Worm (Caenorhabditis elegans): ENCODE data around the gene isy-1.

The isy-1 gene

DNA sequence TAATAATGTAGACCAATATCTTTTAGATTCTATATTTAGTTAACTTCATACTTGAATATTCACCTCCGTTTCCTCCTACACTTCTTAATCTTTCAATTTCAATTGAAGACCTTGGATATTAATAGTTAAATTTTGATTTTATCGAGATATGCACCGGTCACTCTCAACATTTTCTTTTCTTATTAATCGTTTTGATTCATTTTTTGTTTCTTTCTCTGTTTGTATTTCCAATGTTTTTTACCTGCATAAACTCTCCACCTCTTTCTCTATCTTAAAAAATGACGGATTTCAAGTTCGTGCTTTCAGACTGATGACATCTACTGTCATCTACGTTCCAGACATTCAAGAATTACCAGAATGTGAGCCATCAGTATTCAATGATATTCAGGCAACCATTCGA, 8.7 kb downstream of the isy-1 start, which contains the start of gene frpr-9:
frpr-9 (plus strand) TSS at position 301 of the 400 bp plus-strand sequence.
- TF ChIP-seq ceh-79 (tag; optimal IDR thresholded peaks at IDR 0.05) (no peak), ztf-6 (GFP tag; IDR thresholded peaks at IDR 0.05) (no peak), akir-1 (GFP tag; optimal IDR thresholded peaks at IDR 0.05) (no peak), athp-1 (tag; optimal IDR thresholded peaks at IDR 0.05) (no peak), efl-1 (GFP tag; optimal IDR thresholded peaks at IDR 0.05) (no peak), K12H6.12 (tag; optimal IDR thresholded peaks at IDR 0.05) (no peak), dox-1 (GFP tag; IDR thresholded peaks at IDR 0.05) (no peak)

DNA sequence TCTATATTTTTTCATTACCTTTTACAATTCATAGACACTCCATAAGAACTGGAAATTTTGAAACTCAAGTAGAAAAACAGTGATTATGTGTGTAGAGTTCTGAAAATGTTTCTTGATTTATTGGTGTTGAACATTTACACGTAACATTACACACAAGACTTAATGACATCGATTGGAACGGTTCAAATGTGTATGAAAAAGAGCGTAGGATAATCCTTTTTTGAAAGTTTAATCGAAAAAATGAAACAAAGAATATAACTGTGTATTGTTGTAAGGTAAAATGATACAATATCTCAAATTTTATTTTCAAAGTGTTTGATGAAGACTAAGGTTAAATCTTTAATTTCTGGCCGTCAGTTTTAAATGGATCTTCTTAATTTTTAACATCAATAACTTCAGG, 19.4 kb downstream of the isy-1 start, which contains the start of gene fig-1:
fig-1 (minus strand) TSS at position 101 of the 400 bp plus-strand sequence.
- no peak for TF ChIP-seq attf-5 (GFP tag; optimal IDR thresholded peaks at IDR 0.05)
- no peak for TF ChIP-seq snpc-4 (GFP tag; optimal IDR thresholded peaks at IDR 0.05)
- TF ChIP-seq snpc-4 (tag; optimal IDR thresholded peaks at IDR 0.05): no peak

DNA sequence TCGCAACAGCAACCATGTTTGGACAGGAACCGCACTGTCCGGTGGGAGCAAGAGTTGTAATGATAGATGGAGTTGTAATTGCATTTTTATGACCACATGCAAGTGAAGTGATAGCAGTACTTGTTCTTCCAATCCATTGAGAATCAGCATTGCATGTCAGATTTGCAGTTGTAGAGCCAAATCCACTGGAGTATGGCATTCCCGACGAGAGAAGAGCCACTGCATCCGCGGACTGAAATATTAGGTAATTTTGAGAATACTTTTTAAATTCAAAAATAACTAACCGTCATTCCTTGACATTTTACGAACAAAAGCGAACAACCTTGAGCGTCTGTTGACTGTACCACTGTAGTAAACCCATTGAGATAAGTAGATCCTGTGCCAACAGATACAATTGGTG, 25.4 kb downstream of the isy-1 start:
- no peak for TF ChIP-seq nhr-80 (tag; optimal IDR thresholded peaks at IDR 0.05)
- TF ChIP-seq ceh-100 (GFP tag; IDR thresholded peaks at IDR 0.05): no peak
- TF ChIP-seq cebp-2 (GFP tag; IDR thresholded peaks at IDR 0.05): no peak
- TF ChIP-seq zim-3 (tag; optimal IDR thresholded peaks at IDR 0.05): no peak

DNA sequence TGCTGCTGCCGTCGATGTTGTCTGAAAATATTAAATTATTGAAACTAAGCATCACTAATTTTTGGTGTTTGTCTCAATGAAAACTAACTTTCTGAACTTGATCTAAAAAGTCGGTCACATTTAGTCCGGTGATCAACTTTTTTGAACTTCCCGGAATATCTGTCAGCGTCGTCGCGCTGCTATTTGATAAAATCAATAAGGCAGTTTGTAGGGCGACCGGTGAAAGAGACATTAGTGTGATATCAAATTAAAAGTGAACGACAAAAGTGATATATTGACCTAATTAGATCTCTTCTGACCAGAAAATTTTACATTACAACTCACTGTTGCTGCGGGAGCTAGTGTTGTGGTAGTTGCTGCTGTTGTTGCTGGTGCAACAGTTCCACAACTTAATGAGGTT, 29.6 kb downstream of the isy-1 start:
- TF ChIP-seq atf-7 (tag; optimal IDR thresholded peaks at IDR 0.05) (no peak), F57C9.4 (tag; optimal IDR thresholded peaks at IDR 0.05) (no peak), mxl-1 (tag; optimal IDR thresholded peaks at IDR 0.05) (no peak), lin-26 (GFP tag; IDR thresholded peaks at IDR 0.05) (no peak), K12H6.12 (tag; optimal IDR thresholded peaks at IDR 0.05) (no peak), repo-1 (tag; optimal IDR thresholded peaks at IDR 0.05) (no peak), nfyb-1 (GFP tag; IDR thresholded peaks at IDR 0.05) (no peak), lin-40 (tag; optimal IDR thresholded peaks at IDR 0.05) (no peak), unc-130 (GFP tag; optimal IDR thresholded peaks at IDR 0.05) (no peak), mcd-1 (GFP tag; IDR thresholded peaks at IDR 0.05) (no peak), ceh-79 (tag; optimal IDR thresholded peaks at IDR 0.05) (no peak), ZK185.1 (tag; optimal IDR thresholded peaks at IDR 0.05; ENCODE audit: poor library complexity, severe bottlenecking) (no peak), him-1 (tag; optimal IDR thresholded peaks at IDR 0.05) (no peak), ztf-26 (tag; optimal IDR thresholded peaks at IDR 0.05) (no peak), tbx-9 (tag; optimal IDR thresholded peaks at IDR 0.05; ENCODE audit: borderline replicate concordance) (no peak), unc-62 (GFP tag; optimal IDR thresholded peaks at IDR 0.05) (no peak), snpc-4 (GFP tag; optimal IDR thresholded peaks at IDR 0.05) (no peak), snpc-4 (tag; optimal IDR thresholded peaks at IDR 0.05) (no peak), F33H1.4 (GFP tag; IDR thresholded peaks at IDR 0.05) (no peak), tbp1 (GFP tag; optimal IDR thresholded peaks at IDR 0.05) (no peak)

DNA sequence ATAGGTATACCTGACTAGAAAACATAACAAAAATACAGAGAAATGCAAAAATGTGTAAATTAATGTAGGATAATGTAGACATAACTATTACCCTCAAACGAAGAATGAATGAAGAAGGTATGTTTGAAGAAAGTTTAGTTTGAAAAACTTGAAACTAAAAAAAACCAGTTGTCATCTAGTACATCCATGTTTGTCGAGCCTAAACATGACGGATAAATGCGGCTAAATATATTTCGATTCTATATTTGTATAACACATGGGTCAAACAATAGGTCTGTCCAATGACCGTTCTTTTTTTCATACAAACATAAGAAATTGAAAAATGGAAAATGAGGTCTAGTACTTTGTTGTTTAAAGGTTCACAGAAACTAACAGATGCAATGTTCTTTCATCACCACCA, 30.4 kb downstream of the isy-1 start, which contains the start of gene F17C11.22:
F17C11.22 (minus strand) TSS at position 101 of the 400 bp plus-strand sequence.
- TF ChIP-seq Y67H2A.10 (GFP tag; conservative IDR thresholded peaks at IDR 0.05): no peak
- no peak for TF ChIP-seq F23B12.7 (tag; optimal IDR thresholded peaks at IDR 0.05; ENCODE audit: insufficient read depth)
- TF ChIP-seq lir-1 (GFP tag; conservative IDR thresholded peaks at IDR 0.05): no peak
- no peak for TF ChIP-seq B0261.1 (tag; optimal IDR thresholded peaks at IDR 0.05)
- TF ChIP-seq xnd-1 (tag; optimal IDR thresholded peaks at IDR 0.05): no peak
- TF ChIP-seq attf-6 (GFP tag; IDR thresholded peaks at IDR 0.05): no peak
- no peak for TF ChIP-seq B0019.2 (GFP tag; conservative IDR thresholded peaks at IDR 0.05)
- TF ChIP-seq snpc-3.4 (tag; optimal IDR thresholded peaks at IDR 0.05): no peak
- TF ChIP-seq nhr-120 (GFP tag; IDR thresholded peaks at IDR 0.05): no peak
- no peak for TF ChIP-seq Y56A3A.18 (GFP tag; IDR thresholded peaks at IDR 0.05)
- no peak for TF ChIP-seq hmg-1.2 (GFP tag; IDR thresholded peaks at IDR 0.05)
- TF ChIP-seq let-526 (GFP tag; IDR thresholded peaks at IDR 0.05): no peak
- TF ChIP-seq unc-130 (GFP tag; optimal IDR thresholded peaks at IDR 0.05): no peak
- TF ChIP-seq F10E7.11 (tag; optimal IDR thresholded peaks at IDR 0.05): no peak
- TF ChIP-seq T07F8.4 (tag; optimal IDR thresholded peaks at IDR 0.05): no peak
- no peak for TF ChIP-seq bed-1 (GFP tag; IDR thresholded peaks at IDR 0.05)

Measured in whole organism, young adult.